Fruit fly (Drosophila melanogaster) whole organism: ENCODE data around the gene Top2.

Experiments
- CG8478 ChIP-seq: fragments of >200 bp; optimal IDR thresholded peaks from 2 replicates; lab custom pipeline; 2018; ENCODE audit warnings: inconsistent platforms
- Dll ChIP-seq: fragments of >200 bp; optimal IDR thresholded peaks from 2 replicates; lab custom pipeline; 2017
- pan ChIP-seq: fragments of >200 bp; optimal IDR thresholded peaks from 2 replicates; lab custom pipeline; 2017
- psq ChIP-seq: fragments of >200 bp; optimal IDR thresholded peaks from 2 replicates; lab custom pipeline; 2017
- usp ChIP-seq: fragments of >200 bp; optimal IDR thresholded peaks from 2 replicates; lab custom pipeline; 2017; ENCODE audit warnings: missing biosample characterization, missing genetic modification characterization, mixed read lengths

DNA sequence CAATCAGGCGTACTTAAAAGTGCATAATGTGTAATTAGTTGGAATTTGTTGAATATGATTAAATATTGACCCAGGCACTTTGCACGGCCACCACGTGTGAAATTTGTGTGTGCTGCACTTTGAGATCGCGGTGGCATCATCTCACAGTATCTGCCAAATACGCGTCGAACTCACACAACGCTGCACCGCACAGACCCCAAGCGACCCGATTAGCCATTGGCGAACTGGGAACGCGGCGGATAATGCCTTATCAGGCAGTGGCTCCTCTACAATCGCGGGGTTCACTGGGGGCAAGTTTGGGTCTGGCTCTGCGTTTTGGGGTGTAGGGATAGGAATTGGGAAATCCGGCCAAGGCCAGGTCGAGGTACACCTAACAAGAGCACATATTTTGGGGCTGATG, 1.9 kb upstream of the Top2 start:
- TF ChIP-seq usp (GFP tag; lab: Kevin White, UChicago) (no peak), pan (no peak), CG8478 (lab: Kevin White, UChicago) (no peak), Dll (lab: Kevin White, UChicago) (no peak), psq (lab: Kevin White, UChicago) (no peak)
